Fruit fly (Drosophila melanogaster) whole organism, embryonic: Measurements from ENCODE around the gene Ythdc1.

Experiments
- Aef1 ChIP-seq: fragments of 200-800 bp; sonication (Bioruptor generic); IDR thresholded peaks from 3 replicates; pipeline ENCODE4 v1.3.6; 2022; ENCODE audit warnings: missing biosample characterization, missing genetic modification characterization
- Asciz ChIP-seq: fragments of 200-800 bp; sonication (Bioruptor generic); optimal IDR thresholded peaks from 2 replicates; lab custom pipeline; 2017; ENCODE audit warnings: missing biosample characterization, mild to moderate bottlenecking, missing genetic modification characterization, missing genetic modification reagents
- Awh ChIP-seq: fragments of 200-800 bp; sonication (Bioruptor generic); IDR thresholded peaks from 2 replicates; pipeline ENCODE4, ENCODE4 v1.3.6; 2022; ENCODE audit warnings: missing biosample characterization, missing genetic modification characterization
- BEAF-32 ChIP-seq: fragments of 200-800 bp; sonication (Bioruptor generic); optimal IDR thresholded peaks from 3 replicates; lab custom pipeline; 2017; ENCODE audit warnings: missing biosample characterization, missing genetic modification characterization, mild to moderate bottlenecking, moderate library complexity, missing genetic modification reagents
- CG10462 ChIP-seq: fragments of 200-800 bp; sonication (Bioruptor generic); optimal IDR thresholded peaks from 2 replicates; lab custom pipeline; 2016; ENCODE audit warnings: missing biosample characterization, missing genetic modification characterization
- CG11504 ChIP-seq: fragments of 200-800 bp; sonication (Bioruptor generic); optimal IDR thresholded peaks from 3 replicates; lab custom pipeline; 2019; ENCODE audit warnings: missing biosample characterization, mild to moderate bottlenecking, missing genetic modification characterization, moderate library complexity
- CG12769 ChIP-seq: fragments of 200-800 bp; sonication (Bioruptor generic); optimal IDR thresholded peaks from 2 replicates; lab custom pipeline; 2019; ENCODE audit warnings: missing biosample characterization, mild to moderate bottlenecking, missing genetic modification characterization, moderate library complexity
- CG13424 ChIP-seq: fragments of 200-800 bp; sonication (Bioruptor generic); optimal IDR thresholded peaks from 2 replicates; lab custom pipeline; 2019; ENCODE audit warnings: missing biosample characterization, mild to moderate bottlenecking, missing genetic modification characterization, moderate library complexity
- CG13894 ChIP-seq: fragments of 200-800 bp; sonication (Bioruptor generic); optimal IDR thresholded peaks from 3 replicates; lab custom pipeline; 2018; ENCODE audit warnings: missing biosample characterization, mild to moderate bottlenecking, missing genetic modification characterization, moderate library complexity
- CG15514 ChIP-seq: fragments of 200-800 bp; sonication (Bioruptor generic); optimal IDR thresholded peaks from 3 replicates; lab custom pipeline; 2017; ENCODE audit warnings: missing biosample characterization, missing genetic modification characterization, mild to moderate bottlenecking, moderate library complexity, missing genetic modification reagents
- CG34422 ChIP-seq: fragments of 200-800 bp; sonication (Bioruptor generic); IDR thresholded peaks from 3 replicates; pipeline ENCODE4 v1.3.6; 2022; ENCODE audit warnings: missing biosample characterization, missing genetic modification characterization
- CG3726 ChIP-seq: fragments of 200-800 bp; sonication (Bioruptor generic); IDR thresholded peaks from 3 replicates; pipeline ENCODE4, ENCODE4 v1.3.6; 2022; ENCODE audit warnings: missing biosample characterization, missing genetic modification characterization
- CG3838 ChIP-seq: fragments of 200-800 bp; sonication (Bioruptor generic); optimal IDR thresholded peaks from 3 replicates; lab custom pipeline; 2016; ENCODE audit warnings: missing biosample characterization, missing genetic modification characterization
- CG4707 ChIP-seq: fragments of 200-800 bp; sonication (Bioruptor generic); optimal IDR thresholded peaks from 2 replicates; lab custom pipeline; 2018; ENCODE audit warnings: missing biosample characterization, mild to moderate bottlenecking, missing genetic modification characterization, moderate library complexity
- CG5180 ChIP-seq: fragments of 200-800 bp; sonication (Bioruptor generic); optimal IDR thresholded peaks from 3 replicates; lab custom pipeline; 2017; ENCODE audit warnings: missing biosample characterization, missing genetic modification characterization, mild to moderate bottlenecking, moderate library complexity, missing genetic modification reagents
- CG6854 ChIP-seq: fragments of 200-800 bp; sonication (Bioruptor generic); optimal IDR thresholded peaks from 3 replicates; lab custom pipeline; 2017; ENCODE audit warnings: missing biosample characterization, mild to moderate bottlenecking, missing genetic modification characterization
- CG7745 ChIP-seq: fragments of 200-800 bp; sonication (Bioruptor generic); optimal IDR thresholded peaks from 2 replicates; lab custom pipeline; 2018; ENCODE audit warnings: missing biosample characterization, mild to moderate bottlenecking, missing genetic modification characterization, moderate library complexity
- CG7963 ChIP-seq: fragments of 200-800 bp; sonication (Bioruptor generic); IDR thresholded peaks from 3 replicates; pipeline ENCODE4 v1.3.6; 2022; ENCODE audit warnings: missing biosample characterization, missing genetic modification characterization; ENCODE audit not compliant: partially characterized antibody
- CG8290 ChIP-seq, 3 experiments: fragments of 200-800 bp; sonication (Bioruptor generic); optimal IDR thresholded peaks; 2 replicates each; lab custom pipeline; 2016 to 2019; ENCODE audit warnings: missing biosample characterization in 3 of 3, missing genetic modification characterization in 3 of 3, mild to moderate bottlenecking in 2 of 3, moderate library complexity in 1 of 3
- D ChIP-seq, 2 experiments: fragments of 200-800 bp in 1 of 2; fragments of >200 bp in 1 of 2; sonication (Bioruptor generic) in 1 of 2; optimal IDR thresholded peaks; 2 replicates in 1 of 2; 3 replicates in 1 of 2; lab custom pipeline; 2017; ENCODE audit warnings: mild to moderate bottlenecking in 1 of 2, missing biosample characterization in 1 of 2, missing genetic modification characterization in 1 of 2, missing genetic modification reagents in 1 of 2
- Hr51 ChIP-seq, 2 experiments: fragments of 200-800 bp; sonication (Bioruptor generic); optimal IDR thresholded peaks; 2 replicates in 1 of 2; 3 replicates in 1 of 2; lab custom pipeline; 2016 to 2018; ENCODE audit warnings: missing biosample characterization in 2 of 2, missing genetic modification characterization in 2 of 2, mild to moderate bottlenecking in 1 of 2, moderate library complexity in 1 of 2
- Med ChIP-seq: fragments of 200-800 bp; sonication (Bioruptor generic); peaks from one replicate; lab custom pipeline; 2016; ENCODE audit warnings: missing biosample characterization, missing genetic modification characterization, mild to moderate bottlenecking, inconsistent platforms, moderate library complexity
- Opbp ChIP-seq: fragments of 200-800 bp; sonication (Bioruptor generic); IDR thresholded peaks from 3 replicates; pipeline ENCODE4 v1.3.6; 2022; ENCODE audit warnings: missing biosample characterization, missing genetic modification characterization; ENCODE audit not compliant: partially characterized antibody
- Scr ChIP-seq: fragments of 200-800 bp; sonication (Bioruptor generic); IDR thresholded peaks from 2 replicates; pipeline ENCODE4 v1.3.6; 2022; ENCODE audit warnings: missing biosample characterization, missing genetic modification characterization; ENCODE audit not compliant: partially characterized antibody
- Sry-β ChIP-seq: fragments of 200-800 bp; sonication (Bioruptor generic); optimal IDR thresholded peaks from 2 replicates; lab custom pipeline; 2018; ENCODE audit warnings: missing biosample characterization, mild to moderate bottlenecking, missing genetic modification characterization, moderate library complexity
- Stat92E ChIP-seq, 3 experiments: fragments of >200 bp in 2 of 3; fragments of 200-800 bp in 1 of 3; sonication (Bioruptor generic) in 1 of 3; optimal IDR thresholded peaks; 2 replicates each; lab custom pipeline; 2017 to 2019; ENCODE audit warnings: missing biosample characterization in 3 of 3, missing genetic modification characterization in 3 of 3, mild to moderate bottlenecking in 1 of 3, moderate library complexity in 1 of 3
- ac ChIP-seq: fragments of 200-800 bp; sonication (Bioruptor generic); optimal IDR thresholded peaks from 3 replicates; lab custom pipeline; 2017; ENCODE audit warnings: missing biosample characterization, mild to moderate bottlenecking, missing genetic modification characterization
- cad ChIP-seq: fragments of >200 bp; optimal IDR thresholded peaks from 2 replicates; lab custom pipeline; 2017; ENCODE audit warnings: missing biosample characterization, missing genetic modification characterization
- cg ChIP-seq: fragments of 200-800 bp; sonication (Bioruptor generic); optimal IDR thresholded peaks from 3 replicates; lab custom pipeline; 2019; ENCODE audit warnings: missing biosample characterization, mild to moderate bottlenecking, missing genetic modification characterization, moderate library complexity
- chinmo ChIP-seq: fragments of 200-800 bp; sonication (Bioruptor generic); IDR thresholded peaks from 4 replicates; pipeline ENCODE4 v1.3.6; 2022; ENCODE audit warnings: missing biosample characterization, missing genetic modification characterization; ENCODE audit not compliant: partially characterized antibody
- crol ChIP-seq: fragments of 200-800 bp; sonication (Bioruptor generic); IDR thresholded peaks from 2 replicates; pipeline ENCODE4 v1.3.6; 2022; ENCODE audit warnings: missing biosample characterization, missing genetic modification characterization
- fd102C ChIP-seq: fragments of 200-800 bp; sonication (Bioruptor generic); optimal IDR thresholded peaks from 2 replicates; lab custom pipeline; 2018; ENCODE audit warnings: missing biosample characterization, mild to moderate bottlenecking, missing genetic modification characterization, moderate library complexity
- ftz-f1 ChIP-seq: fragments of 200-800 bp; sonication (Bioruptor generic); optimal IDR thresholded peaks from 2 replicates; lab custom pipeline; 2016; ENCODE audit warnings: missing biosample characterization, missing genetic modification characterization
- gem ChIP-seq: fragments of 200-800 bp; sonication (Bioruptor generic); optimal IDR thresholded peaks from 2 replicates; lab custom pipeline; 2019; ENCODE audit warnings: missing biosample characterization, mild to moderate bottlenecking, missing genetic modification characterization, moderate library complexity
- kni ChIP-seq: fragments of 200-800 bp; sonication (Bioruptor generic); optimal IDR thresholded peaks from 3 replicates; lab custom pipeline; 2017; ENCODE audit warnings: mild to moderate bottlenecking, missing biosample characterization, missing genetic modification reagents, missing genetic modification characterization
- odd ChIP-seq: fragments of 200-800 bp; sonication (Bioruptor generic); optimal IDR thresholded peaks from 2 replicates; lab custom pipeline; 2017; ENCODE audit warnings: missing biosample characterization, mild to moderate bottlenecking, missing genetic modification characterization
- pros ChIP-seq: fragments of 200-800 bp; sonication (Bioruptor generic); optimal IDR thresholded peaks from 3 replicates; lab custom pipeline; 2019; ENCODE audit warnings: missing biosample characterization, mild to moderate bottlenecking, missing genetic modification characterization, moderate library complexity
- psq ChIP-seq: fragments of 200-800 bp; sonication (Bioruptor generic); optimal IDR thresholded peaks from 2 replicates; lab custom pipeline; 2017; ENCODE audit warnings: missing biosample characterization, missing genetic modification characterization
- salm ChIP-seq: fragments of 200-800 bp; sonication (Bioruptor generic); optimal IDR thresholded peaks from 2 replicates; lab custom pipeline; 2018; ENCODE audit warnings: missing biosample characterization, mild to moderate bottlenecking, missing genetic modification characterization
- sens ChIP-seq: fragments of 200-800 bp; sonication (Bioruptor generic); peaks from one replicate; lab custom pipeline; 2016; ENCODE audit warnings: missing biosample characterization, missing genetic modification characterization
- slbo ChIP-seq: fragments of 200-800 bp; sonication (Bioruptor generic); IDR thresholded peaks from 2 replicates; pipeline ENCODE4 v1.3.6; 2022; ENCODE audit warnings: missing biosample characterization, missing genetic modification characterization
- tll ChIP-seq, 2 experiments: fragments of 200-800 bp in 1 of 2; fragments of >200 bp in 1 of 2; sonication (Bioruptor generic) in 1 of 2; optimal IDR thresholded peaks; 2 replicates each; lab custom pipeline; 2017 to 2019; ENCODE audit warnings: missing biosample characterization in 2 of 2, missing genetic modification characterization in 2 of 2, mild to moderate bottlenecking in 1 of 2, moderate library complexity in 1 of 2
- tna ChIP-seq: fragments of 200-800 bp; sonication (Bioruptor generic); IDR thresholded peaks from 2 replicates; pipeline ENCODE4 v1.3.6; 2022; ENCODE audit warnings: missing biosample characterization, missing genetic modification characterization; ENCODE audit not compliant: partially characterized antibody
- twi ChIP-seq: fragments of 200-800 bp; optimal IDR thresholded peaks from 2 replicates; lab custom pipeline; 2019; ENCODE audit warnings: missing biosample characterization, mild to moderate bottlenecking, missing genetic modification characterization, moderate library complexity
- zen ChIP-seq: fragments of 200-800 bp; sonication (Bioruptor generic); optimal IDR thresholded peaks from 3 replicates; lab custom pipeline; 2018; ENCODE audit warnings: missing biosample characterization, mild to moderate bottlenecking, missing genetic modification characterization, moderate library complexity

The Ythdc1 gene

DNA sequence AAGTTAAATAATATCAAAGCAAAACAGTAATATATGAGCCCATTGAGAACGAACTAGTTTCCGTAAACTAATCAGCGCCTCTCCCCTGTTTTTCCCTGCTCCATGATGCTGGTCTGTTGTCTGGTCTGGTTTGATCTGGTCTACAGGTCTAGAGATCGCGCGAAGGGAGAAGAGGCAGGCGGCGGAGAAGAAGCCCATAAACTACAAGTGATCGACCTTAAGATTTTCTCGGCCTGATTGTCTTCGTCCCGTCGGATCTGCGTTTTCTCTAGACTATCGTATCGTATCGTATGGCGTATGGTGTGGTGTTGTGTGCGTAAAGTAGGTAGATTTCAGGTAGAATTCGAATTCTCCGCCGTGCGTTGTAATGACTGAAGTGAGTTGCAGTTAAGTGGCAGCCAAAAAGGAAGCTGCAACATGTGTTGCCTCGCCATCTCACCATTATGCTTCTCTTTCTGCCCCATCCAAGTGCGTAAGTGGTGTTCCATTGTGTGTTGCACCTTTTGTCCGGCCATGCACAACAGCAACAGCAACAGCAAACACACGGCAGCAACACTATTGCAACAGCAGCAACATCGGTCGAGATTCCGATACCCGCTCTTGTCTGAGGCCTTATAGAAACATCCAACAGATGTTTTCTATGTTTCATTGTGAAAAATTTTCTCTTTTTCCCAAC lies 35.8 kb upstream of the Ythdc1 start:
- peak; percentile 34 for TF ChIP-seq odd
- TF ChIP-seq Med (GFP tag; lab: Kevin White, UChicago), result peak; percentile 3
- no peak for TF ChIP-seq CG10462 (GFP tag; lab: Kevin White, UChicago)
- peak; percentile 62 for TF ChIP-seq zen (tag; lab: Kevin White, UChicago)
- TF ChIP-seq Scr (GFP tag; lab: Robert Waterston, UW), result 0 out of 2 replicates have a peak, but pooled peaks have one; percentile 12
- TF ChIP-seq ac (GFP tag; lab: Kevin White, UChicago), result peak; percentile 63
- TF ChIP-seq D (optimal IDR thresholded peaks at IDR 0.05; lab: Kevin White, UChicago), result peak; percentile 96
- TF ChIP-seq D (GFP tag; optimal IDR thresholded peaks at IDR 0.05; lab: Kevin White, UChicago), result no peak
- TF ChIP-seq twi (tag; lab: Kevin White, UChicago), result peak; percentile 99
- no peak for TF ChIP-seq CG34422 (GFP tag; lab: Robert Waterston, UW)
- peak; percentile 87 for TF ChIP-seq sens (GFP tag; lab: Kevin White, UChicago)
- peak; percentile 56 for TF ChIP-seq CG3838
- TF ChIP-seq CG4707, result no peak
- TF ChIP-seq Opbp (GFP tag; lab: Robert Waterston, UW), result 0 out of 3 replicates have a peak, but pooled peaks have one; percentile 11
- peak; percentile 62 for TF ChIP-seq Sry-β (GFP tag; lab: Kevin White, UChicago)
- TF ChIP-seq fd102C (GFP tag; lab: Kevin White, UChicago), result no peak
- TF ChIP-seq psq (GFP tag; lab: Kevin White, UChicago), result no peak
- TF ChIP-seq cg (GFP tag; lab: Kevin White, UChicago), result peak; percentile 24
- TF ChIP-seq CG13424, result no peak
- no peak for TF ChIP-seq CG8290 (GFP tag; optimal IDR thresholded peaks at IDR 0.05; lab: Kevin White, UChicago)
- no peak for TF ChIP-seq CG8290 (tag; optimal IDR thresholded peaks at IDR 0.05; lab: Kevin White, UChicago)
- TF ChIP-seq tll (GFP tag; optimal IDR thresholded peaks at IDR 0.05; lab: Kevin White, UChicago), result peak in 1 of 2 experiments; percentile 76
- TF ChIP-seq CG6854 (GFP tag; lab: Kevin White, UChicago), result no peak
- peak; percentile 31 for TF ChIP-seq kni
- peak; percentile 35 for TF ChIP-seq CG7745 (tag; lab: Kevin White, UChicago)
- TF ChIP-seq CG3726 (GFP tag; lab: Robert Waterston, UW), result no peak
- no peak for TF ChIP-seq tna (GFP tag; lab: Robert Waterston, UW)
- TF ChIP-seq salm (tag; lab: Kevin White, UChicago), result no peak
- TF ChIP-seq ftz-f1 (GFP tag; lab: Kevin White, UChicago), result no peak
- peak; percentile 24 for TF ChIP-seq CG5180 (GFP tag; lab: Kevin White, UChicago)
- TF ChIP-seq crol, result peak; percentile 73
- peak; percentile 6 for TF ChIP-seq CG13894
- TF ChIP-seq BEAF-32 (GFP tag; lab: Kevin White, UChicago), result peak; percentile 22
- peak; percentile 70 for TF ChIP-seq CG15514 (GFP tag; lab: Kevin White, UChicago)
- peak; percentile 67 for TF ChIP-seq pros (GFP tag; lab: Kevin White, UChicago)
- no peak for TF ChIP-seq CG7963
- TF ChIP-seq CG12769 (tag; lab: Kevin White, UChicago), result peak; percentile 51
- TF ChIP-seq slbo (GFP tag; lab: Robert Waterston, UW), result no peak
- TF ChIP-seq Asciz (GFP tag; lab: Kevin White, UChicago), result no peak
- TF ChIP-seq cad (GFP tag; lab: Kevin White, UChicago), result peak; percentile 33
- TF ChIP-seq Hr51 (GFP tag; optimal IDR thresholded peaks at IDR 0.05; lab: Kevin White, UChicago), result no peak
- no peak for TF ChIP-seq Aef1 (GFP tag; lab: Robert Waterston, UW)
- 0 out of 4 replicates have a peak, but pooled peaks have one; percentile 45 for TF ChIP-seq chinmo (GFP tag; lab: Robert Waterston, UW)
- TF ChIP-seq Stat92E (GFP tag; optimal IDR thresholded peaks at IDR 0.05; lab: Kevin White, UChicago), result no peak
- TF ChIP-seq Awh (GFP tag; lab: Robert Waterston, UW), result no peak
- peak; percentile 11 for TF ChIP-seq CG11504 (tag; lab: Kevin White, UChicago)
- peak; percentile 84 for TF ChIP-seq gem
